Worm (Caenorhabditis elegans) whole organism, midembryonic: ENCODE results near the gene Y49A3A.3.

Experiments used
- flt-1 ChIP-seq: fragments of 200-800 bp; sonication (Bioruptor generic); IDR thresholded peaks from 2 replicates; pipeline ENCODE4 v1.3.6; 2022; ENCODE audit warnings: missing genetic modification characterization, missing compliant biosample characterization
- klf-2 ChIP-seq: fragments of 200-800 bp; sonication (Bioruptor generic); conservative IDR thresholded peaks from 2 replicates; pipeline ENCODE4 v1.3.6; 2022; ENCODE audit warnings: missing genetic modification reagents, missing genetic modification characterization, missing compliant biosample characterization
- med-1 ChIP-seq: sonication (generic microtip); optimal IDR thresholded peaks from 2 replicates; lab custom pipeline; 2017; ENCODE audit warnings: missing genetic modification characterization, mild to moderate bottlenecking, missing compliant biosample characterization, antibody characterized with exemption, missing genetic modification reagents; ENCODE audit not compliant: insufficient read depth
- ztf-23 ChIP-seq: fragments of 200-800 bp; sonication (Bioruptor generic); IDR thresholded peaks from 2 replicates; pipeline ENCODE4 v1.3.6; 2022; ENCODE audit warnings: missing genetic modification reagents, missing genetic modification characterization, missing compliant biosample characterization

- no peak for TF ChIP-seq med-1 (GFP tag; lab: Kevin White, UChicago)
- TF ChIP-seq klf-2 (GFP tag; lab: Robert Waterston, UW), result no peak
- TF ChIP-seq ztf-23, result no peak
- no peak for TF ChIP-seq flt-1 (GFP tag; lab: Robert Waterston, UW)
Observed at ce11 chrV:14354258-14354877, at the start of gene Y49A3A.3.
